Fruit fly (Drosophila melanogaster) whole organism, embryonic: ENCODE results near the gene CG11263.

ENCODE experiments used
- Asciz ChIP-seq: fragments of 200-800 bp; sonication (Bioruptor generic); optimal IDR thresholded peaks from 2 replicates; lab custom pipeline; 2017; ENCODE audit warnings: missing biosample characterization, mild to moderate bottlenecking, missing genetic modification characterization, missing genetic modification reagents
- CG10147 ChIP-seq: fragments of 200-800 bp; sonication (Bioruptor generic); optimal IDR thresholded peaks from 2 replicates; lab custom pipeline; 2019; ENCODE audit warnings: missing biosample characterization, mild to moderate bottlenecking, missing genetic modification characterization, moderate library complexity
- CG10366 ChIP-seq: fragments of 200-800 bp; sonication (Bioruptor generic); IDR thresholded peaks from 2 replicates; pipeline ENCODE4 v1.3.6; 2022; ENCODE audit warnings: missing biosample characterization, missing genetic modification characterization
- CG11247 ChIP-seq: fragments of 200-800 bp; sonication (Bioruptor generic); IDR thresholded peaks from 2 replicates; pipeline ENCODE4 v1.3.6; 2022; ENCODE audit warnings: missing biosample characterization, missing genetic modification characterization
- CG11560 ChIP-seq: fragments of 200-800 bp; sonication (Bioruptor generic); IDR thresholded peaks from 3 replicates; pipeline ENCODE4 v1.3.6; 2022; ENCODE audit warnings: missing biosample characterization, missing genetic modification characterization
- CG11695 ChIP-seq: fragments of 200-800 bp; sonication (Bioruptor generic); IDR thresholded peaks from 3 replicates; pipeline ENCODE4 v1.3.6; 2022; ENCODE audit warnings: missing biosample characterization, missing genetic modification characterization
- CG1233 ChIP-seq: fragments of 200-800 bp; sonication (Bioruptor generic); optimal IDR thresholded peaks from 4 replicates; lab custom pipeline; 2018; ENCODE audit warnings: missing biosample characterization, mild to moderate bottlenecking, missing genetic modification characterization
- CG14965 ChIP-seq: fragments of 200-800 bp; sonication (Bioruptor generic); optimal IDR thresholded peaks from 2 replicates; lab custom pipeline; 2016; ENCODE audit warnings: missing biosample characterization, missing genetic modification characterization, borderline replicate concordance
- CG16779 ChIP-seq: fragments of 200-800 bp; sonication (Bioruptor generic); IDR thresholded peaks from 2 replicates; pipeline ENCODE4 v1.3.6; 2022; ENCODE audit warnings: missing biosample characterization, missing genetic modification characterization
- CG17612 ChIP-seq: fragments of 200-800 bp; sonication (Bioruptor generic); IDR thresholded peaks from 2 replicates; pipeline ENCODE4 v1.3.6; 2022; ENCODE audit warnings: missing biosample characterization, missing genetic modification characterization
- CG3065 ChIP-seq: fragments of 200-800 bp; sonication (Bioruptor generic); optimal IDR thresholded peaks from 2 replicates; lab custom pipeline; 2016; ENCODE audit warnings: missing biosample characterization, missing genetic modification characterization
- CG3407 ChIP-seq: fragments of 200-800 bp; sonication (Bioruptor generic); optimal IDR thresholded peaks from 2 replicates; lab custom pipeline; 2018; ENCODE audit warnings: missing biosample characterization, mild to moderate bottlenecking, missing genetic modification characterization
- CG34376 ChIP-seq: fragments of 200-800 bp; sonication (Bioruptor generic); optimal IDR thresholded peaks from 2 replicates; lab custom pipeline; 2018; ENCODE audit warnings: missing biosample characterization, mild to moderate bottlenecking, missing genetic modification characterization
- CG6791 ChIP-seq: fragments of 200-800 bp; sonication (Bioruptor generic); IDR thresholded peaks from 3 replicates; pipeline ENCODE4 v1.3.6; 2022; ENCODE audit warnings: missing biosample characterization, missing genetic modification characterization; ENCODE audit not compliant: partially characterized antibody
- CG6813 ChIP-seq: fragments of 200-800 bp; sonication (Bioruptor generic); optimal IDR thresholded peaks from 2 replicates; lab custom pipeline; 2017; ENCODE audit warnings: missing biosample characterization, missing genetic modification characterization, mild to moderate bottlenecking, moderate library complexity, missing genetic modification reagents
- CG9609 ChIP-seq: fragments of 200-800 bp; sonication (Bioruptor generic); optimal IDR thresholded peaks from 3 replicates; lab custom pipeline; 2016; ENCODE audit warnings: missing biosample characterization, missing genetic modification characterization
- CG9797 ChIP-seq: fragments of 200-800 bp; sonication (Bioruptor generic); optimal IDR thresholded peaks from 3 replicates; lab custom pipeline; 2018; ENCODE audit warnings: missing biosample characterization, mild to moderate bottlenecking, missing genetic modification characterization
- CG9932 ChIP-seq: fragments of 200-800 bp; sonication (Bioruptor generic); IDR thresholded peaks from 2 replicates; pipeline ENCODE4 v1.3.6; 2022; ENCODE audit warnings: missing biosample characterization, missing genetic modification characterization
- Dad ChIP-seq: fragments of 200-800 bp; sonication (Bioruptor generic); optimal IDR thresholded peaks from 3 replicates; lab custom pipeline; 2016; ENCODE audit warnings: missing biosample characterization, missing genetic modification characterization
- Dip3 ChIP-seq: fragments of 200-800 bp; sonication (Bioruptor generic); optimal IDR thresholded peaks from 3 replicates; lab custom pipeline; 2016; ENCODE audit warnings: missing biosample characterization, missing genetic modification characterization
- E2f2 ChIP-seq: fragments of 200-800 bp; sonication (Bioruptor generic); IDR thresholded peaks from 2 replicates; pipeline ENCODE4 v1.3.6; 2022; ENCODE audit warnings: missing biosample characterization, missing genetic modification characterization
- Fer3 ChIP-seq: fragments of 200-800 bp; sonication (Bioruptor generic); optimal IDR thresholded peaks from 2 replicates; lab custom pipeline; 2018; ENCODE audit warnings: missing biosample characterization, mild to moderate bottlenecking, missing genetic modification characterization, moderate library complexity
- Hr51 ChIP-seq, 2 experiments: fragments of 200-800 bp; sonication (Bioruptor generic); optimal IDR thresholded peaks; 2 replicates in 1 of 2; 3 replicates in 1 of 2; lab custom pipeline; 2016 to 2018; ENCODE audit warnings: missing biosample characterization in 2 of 2, missing genetic modification characterization in 2 of 2, mild to moderate bottlenecking in 1 of 2, moderate library complexity in 1 of 2
- Lim3 ChIP-seq: fragments of 200-800 bp; sonication (Bioruptor generic); IDR thresholded peaks from 2 replicates; pipeline ENCODE4 v1.3.6; 2022; ENCODE audit warnings: missing biosample characterization, missing genetic modification characterization
- Med ChIP-seq: fragments of 200-800 bp; sonication (Bioruptor generic); peaks from one replicate; lab custom pipeline; 2016; ENCODE audit warnings: missing biosample characterization, missing genetic modification characterization, mild to moderate bottlenecking, inconsistent platforms, moderate library complexity
- Mrtf ChIP-seq: fragments of 200-800 bp; sonication (Bioruptor generic); IDR thresholded peaks from 3 replicates; pipeline ENCODE4 v1.3.6; 2022; ENCODE audit warnings: missing biosample characterization, missing genetic modification characterization
- Sin3A ChIP-seq: fragments of >200 bp; optimal IDR thresholded peaks from 2 replicates; lab custom pipeline; 2018
- Spps ChIP-seq: fragments of 200-800 bp; sonication (Bioruptor generic); optimal IDR thresholded peaks from 2 replicates; lab custom pipeline; 2018; ENCODE audit warnings: missing biosample characterization, mild to moderate bottlenecking, missing genetic modification characterization
- Stat92E ChIP-seq, 3 experiments: fragments of >200 bp in 2 of 3; fragments of 200-800 bp in 1 of 3; sonication (Bioruptor generic) in 1 of 3; optimal IDR thresholded peaks; 2 replicates each; lab custom pipeline; 2017 to 2019; ENCODE audit warnings: missing biosample characterization in 3 of 3, missing genetic modification characterization in 3 of 3, mild to moderate bottlenecking in 1 of 3, moderate library complexity in 1 of 3
- Trl ChIP-seq, 3 experiments: fragments of >200 bp in 2 of 3; fragments of 200-800 bp in 1 of 3; sonication (Bioruptor generic) in 1 of 3; optimal IDR thresholded peaks; 2 replicates in 1 of 3; 3 replicates in 2 of 3; lab custom pipeline; 2016 to 2017; ENCODE audit warnings: missing biosample characterization in 1 of 3, missing genetic modification characterization in 1 of 3
- Usf ChIP-seq: fragments of 200-800 bp; sonication (Bioruptor generic); optimal IDR thresholded peaks from 2 replicates; lab custom pipeline; 2017; ENCODE audit warnings: missing genotype, missing biosample characterization, missing genetic modification characterization
- abd-A ChIP-seq: fragments of 200-800 bp; sonication (Bioruptor generic); optimal IDR thresholded peaks from 3 replicates; lab custom pipeline; 2019; ENCODE audit warnings: missing biosample characterization, mild to moderate bottlenecking, missing genetic modification characterization, moderate library complexity
- amos ChIP-seq: fragments of 200-800 bp; sonication (Bioruptor generic); IDR thresholded peaks from 2 replicates; pipeline ENCODE4 v1.3.6; 2022; ENCODE audit warnings: missing biosample characterization, missing genetic modification characterization; ENCODE audit not compliant: partially characterized antibody
- chif ChIP-seq, 2 experiments: fragments of 200-800 bp; sonication (Bioruptor generic); optimal IDR thresholded peaks; 3 replicates each; lab custom pipeline; 2016; ENCODE audit warnings: missing biosample characterization in 2 of 2, missing genetic modification characterization in 2 of 2
- chinmo ChIP-seq: fragments of 200-800 bp; sonication (Bioruptor generic); IDR thresholded peaks from 4 replicates; pipeline ENCODE4 v1.3.6; 2022; ENCODE audit warnings: missing biosample characterization, missing genetic modification characterization; ENCODE audit not compliant: partially characterized antibody
- cwo ChIP-seq: fragments of 200-800 bp; sonication (Bioruptor generic); optimal IDR thresholded peaks from 3 replicates; lab custom pipeline; 2017; ENCODE audit warnings: missing biosample characterization, missing genetic modification characterization, mild to moderate bottlenecking, moderate library complexity, missing genetic modification reagents
- dan ChIP-seq: fragments of 200-800 bp; sonication (Bioruptor generic); IDR thresholded peaks from 2 replicates; pipeline ENCODE4 v1.3.6; 2022; ENCODE audit warnings: missing biosample characterization, missing genetic modification characterization
- gem ChIP-seq: fragments of 200-800 bp; sonication (Bioruptor generic); optimal IDR thresholded peaks from 2 replicates; lab custom pipeline; 2019; ENCODE audit warnings: missing biosample characterization, mild to moderate bottlenecking, missing genetic modification characterization, moderate library complexity
- hkb ChIP-seq, 2 experiments: fragments of 200-800 bp in 1 of 2; fragments of >200 bp in 1 of 2; sonication (Bioruptor generic) in 1 of 2; IDR thresholded peaks in 1 of 2; optimal IDR thresholded peaks in 1 of 2; 2 replicates each; pipeline versions ENCODE4 v1.3.6 to Lab custom; 2017 to 2022; ENCODE audit warnings: missing biosample characterization in 1 of 2, missing genetic modification characterization in 1 of 2
- lmd ChIP-seq: fragments of 200-800 bp; sonication (Bioruptor generic); IDR thresholded peaks from 2 replicates; pipeline ENCODE4 v1.3.6; 2022; ENCODE audit warnings: missing biosample characterization, missing genetic modification characterization
- nerfin-2 ChIP-seq: fragments of 200-800 bp; sonication (Bioruptor generic); IDR thresholded peaks from 2 replicates; pipeline ENCODE4 v1.3.6; 2022; ENCODE audit warnings: missing biosample characterization, missing genetic modification characterization; ENCODE audit not compliant: partially characterized antibody
- pita ChIP-seq: fragments of 200-800 bp; sonication (Bioruptor generic); optimal IDR thresholded peaks from 2 replicates; lab custom pipeline; 2017; ENCODE audit warnings: missing biosample characterization, mild to moderate bottlenecking, missing genetic modification characterization
- prd ChIP-seq, 3 experiments: fragments of >200 bp in 2 of 3; fragments of 200-800 bp in 1 of 3; sonication (Bioruptor generic) in 1 of 3; optimal IDR thresholded peaks in 2 of 3; IDR thresholded peaks in 1 of 3; 2 replicates in 2 of 3; 3 replicates in 1 of 3; pipeline versions ENCODE4 v1.3.6 to Lab custom; 2017 to 2022; ENCODE audit warnings: missing biosample characterization in 1 of 3, missing genetic modification characterization in 1 of 3
- run ChIP-seq: fragments of 200-800 bp; sonication (Bioruptor generic); optimal IDR thresholded peaks from 3 replicates; lab custom pipeline; 2018; ENCODE audit warnings: missing biosample characterization, mild to moderate bottlenecking, missing genetic modification characterization
- stwl ChIP-seq: fragments of 200-800 bp; sonication (Bioruptor generic); optimal IDR thresholded peaks from 3 replicates; lab custom pipeline; 2018; ENCODE audit warnings: missing biosample characterization, mild to moderate bottlenecking, missing genetic modification characterization, moderate library complexity
- toy ChIP-seq: fragments of 200-800 bp; sonication (Bioruptor generic); IDR thresholded peaks from 2 replicates; pipeline ENCODE4 v1.3.6; 2022; ENCODE audit warnings: missing biosample characterization, missing genetic modification characterization
- unpg ChIP-seq: fragments of 200-800 bp; sonication (Bioruptor generic); optimal IDR thresholded peaks from 3 replicates; lab custom pipeline; 2018; ENCODE audit warnings: missing biosample characterization, mild to moderate bottlenecking, missing genetic modification characterization, moderate library complexity
- wek ChIP-seq: fragments of 200-800 bp; sonication (Bioruptor generic); optimal IDR thresholded peaks from 3 replicates; lab custom pipeline; 2018; ENCODE audit warnings: missing biosample characterization, mild to moderate bottlenecking, missing genetic modification characterization, moderate library complexity

The CG11263 gene

DNA sequence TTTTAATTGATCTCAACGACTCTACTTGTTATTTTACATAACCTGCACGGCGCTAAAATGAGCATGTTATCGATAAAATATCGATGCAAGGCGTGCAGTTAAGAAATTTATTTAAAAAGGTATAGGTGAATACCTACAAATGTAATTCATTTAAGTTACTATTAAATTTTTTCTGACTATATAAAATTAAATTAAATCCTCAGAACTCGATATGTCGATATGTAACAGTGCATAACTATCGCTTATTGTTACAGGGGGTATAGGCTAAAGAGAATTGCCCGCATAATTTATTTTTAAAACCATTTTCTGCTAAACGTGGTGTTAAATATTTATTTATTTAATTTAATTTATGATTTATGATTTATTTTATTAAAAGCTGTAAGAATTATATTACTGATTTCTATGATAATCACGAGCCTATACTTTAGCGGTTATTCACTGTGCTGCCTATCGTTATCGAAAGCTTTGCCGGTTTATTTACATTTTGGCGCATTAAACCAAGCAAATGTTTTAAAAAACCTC, 11.2 kb downstream of the CG11263 start, which contains the start of the genes mRpL20 and Icmt (continued):
- peak; percentile 77 for TF ChIP-seq CG10147 (GFP tag; lab: Kevin White, UChicago)
- TF ChIP-seq E2f2 (GFP tag; lab: Robert Waterston, UW) = peak; percentile 84
- TF ChIP-seq run (tag; lab: Kevin White, UChicago) = peak; percentile 93
- TF ChIP-seq CG11560 (tag; lab: Robert Waterston, UW) = peak; percentile 91
- peak; percentile 97 for TF ChIP-seq CG11695 (GFP tag; lab: Robert Waterston, UW)
- peak; percentile 98 for TF ChIP-seq unpg (GFP tag; lab: Kevin White, UChicago)
- peak; percentile 77 for TF ChIP-seq CG6791 (GFP tag; lab: Robert Waterston, UW)
- peak; percentile 94 for TF ChIP-seq toy (GFP tag; lab: Robert Waterston, UW)
- TF ChIP-seq CG10366 (GFP tag; lab: Robert Waterston, UW) = peak; percentile 97
- peak; percentile 42 to 96 for TF ChIP-seq Hr51 (GFP tag; optimal IDR thresholded peaks at IDR 0.05; lab: Kevin White, UChicago)
- peak; percentile 85 for TF ChIP-seq Usf
- peak; percentile 86; the same call in 2 of the 4 replicates for TF ChIP-seq chinmo (GFP tag; lab: Robert Waterston, UW)
- peak; percentile 6 for TF ChIP-seq CG34376 (GFP tag; lab: Kevin White, UChicago)
- TF ChIP-seq CG11247 = peak; percentile 96
- TF ChIP-seq Trl (optimal IDR thresholded peaks at IDR 0.05; lab: Kevin White, UChicago) = no peak
- TF ChIP-seq Trl (GFP tag; optimal IDR thresholded peaks at IDR 0.05; lab: Kevin White, UChicago) = peak; percentile 57
- TF ChIP-seq CG3407 (GFP tag; lab: Kevin White, UChicago) = peak; percentile 88
- TF ChIP-seq prd (optimal IDR thresholded peaks at IDR 0.05; lab: Kevin White, UChicago) = no peak
- TF ChIP-seq prd (GFP tag; IDR thresholded peaks at IDR 0.05; lab: Robert Waterston, UW) = peak; percentile 99
- TF ChIP-seq CG1233 (GFP tag; lab: Kevin White, UChicago) = peak; percentile 88
- TF ChIP-seq pita (GFP tag; lab: Kevin White, UChicago) = no peak
- TF ChIP-seq Asciz = peak; percentile 79
- TF ChIP-seq Dad (GFP tag; lab: Kevin White, UChicago) = no peak
- no peak for TF ChIP-seq CG9797 (GFP tag; lab: Kevin White, UChicago)
- no peak for TF ChIP-seq abd-A (tag; lab: Kevin White, UChicago)
- TF ChIP-seq nerfin-2 = peak; percentile 92
- peak; percentile 61 for TF ChIP-seq CG6813 (GFP tag; lab: Kevin White, UChicago)
- peak; percentile 74 for TF ChIP-seq Spps (tag; lab: Kevin White, UChicago)
- no peak for TF ChIP-seq CG9609
- peak; percentile 89 for TF ChIP-seq CG16779 (GFP tag; lab: Robert Waterston, UW)
- TF ChIP-seq lmd (GFP tag; lab: Robert Waterston, UW) = peak; percentile 98
- TF ChIP-seq dan = peak; percentile 80
- peak; percentile 91 for TF ChIP-seq Fer3 (tag; lab: Kevin White, UChicago)
- peak; percentile 40 for TF ChIP-seq stwl
- TF ChIP-seq cwo = peak; percentile 84
- TF ChIP-seq Med (GFP tag; lab: Kevin White, UChicago) = peak; percentile 82
- peak; percentile 98 for TF ChIP-seq gem (tag; lab: Kevin White, UChicago)
- no peak for TF ChIP-seq Sin3A
- peak in 1 of 3 experiments; percentile 82 for TF ChIP-seq Stat92E (GFP tag; optimal IDR thresholded peaks at IDR 0.05; lab: Kevin White, UChicago)
- TF ChIP-seq Mrtf = peak; percentile 96
- TF ChIP-seq CG17612 (GFP tag; lab: Robert Waterston, UW) = peak; percentile 96
- no peak for TF ChIP-seq CG14965
- TF ChIP-seq hkb (optimal IDR thresholded peaks at IDR 0.05; lab: Kevin White, UChicago) = no peak
- TF ChIP-seq hkb (GFP tag; IDR thresholded peaks at IDR 0.05; lab: Robert Waterston, UW) = peak; percentile 96
- peak; percentile 63 for TF ChIP-seq wek (GFP tag; lab: Kevin White, UChicago)
- TF ChIP-seq CG9932 (GFP tag; lab: Robert Waterston, UW) = peak; percentile 95
- TF ChIP-seq amos (GFP tag; lab: Robert Waterston, UW) = peak; percentile 72
- peak in 1 of 2 experiments; percentile 45 for TF ChIP-seq chif (GFP tag; optimal IDR thresholded peaks at IDR 0.05; lab: Kevin White, UChicago)
- peak; percentile 56; the same call in 1 of the 2 replicates for TF ChIP-seq Lim3 (GFP tag; lab: Robert Waterston, UW)
- TF ChIP-seq Dip3 (GFP tag; lab: Kevin White, UChicago) = peak; percentile 35
- peak; percentile 64 for TF ChIP-seq CG3065
